Worm (Caenorhabditis elegans): ENCODE measurements around the gene inx-11.

Gene inx-11

DNA sequence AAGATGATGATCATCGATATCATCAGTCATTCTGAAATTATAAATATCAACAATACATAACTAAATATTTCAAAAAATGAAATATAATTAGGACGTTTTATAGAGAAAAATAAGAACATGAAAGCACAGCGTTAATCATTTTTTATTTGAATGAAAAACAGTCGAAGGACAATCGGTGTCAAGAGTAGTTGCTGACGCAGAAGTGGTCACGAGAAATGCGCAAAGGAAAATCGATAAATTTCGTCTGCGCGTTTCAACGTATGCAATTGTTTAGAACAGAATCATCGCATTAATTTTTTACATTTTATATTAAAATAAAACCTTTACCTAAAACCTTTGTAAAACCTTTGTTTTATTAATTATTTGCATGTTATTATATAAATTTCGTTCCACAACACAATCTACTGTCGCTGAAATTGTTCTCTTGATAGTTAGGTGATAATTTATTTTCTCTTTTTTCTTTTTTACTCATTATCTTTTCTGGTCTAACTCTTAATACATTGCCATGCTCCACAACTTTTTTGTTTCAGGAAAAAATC, 10.8 kb downstream of the inx-11 start, which contains the start of the genes W04D2.4 and rbm-25 (continued):
- TF ChIP-seq ceh-88 (GFP tag; IDR thresholded peaks at IDR 0.05) (0 out of 2 replicates have a peak, but pooled peaks have one; percentile 23), lin-13 (GFP tag; optimal IDR thresholded peaks at IDR 0.05) (peak; percentile 74), isw-1 (GFP tag; IDR thresholded peaks at IDR 0.05) (peak; percentile 65), lin-39 (tag; optimal IDR thresholded peaks at IDR 0.05) (peak; percentile 81), nhr-84 (tag; optimal IDR thresholded peaks at IDR 0.05) (no peak), ceh-82 (tag; optimal IDR thresholded peaks at IDR 0.05) (peak; percentile 63 to 77 (median 77)), C04F5.9 (tag; optimal IDR thresholded peaks at IDR 0.05) (peak; percentile 41), rnt-1 (tag; optimal IDR thresholded peaks at IDR 0.05) (peak; percentile 87), aly-2 (tag; optimal IDR thresholded peaks at IDR 0.05) (peak; percentile 25), nhr-28 (tag; optimal IDR thresholded peaks at IDR 0.05) (no peak), unc-86 (tag; optimal IDR thresholded peaks at IDR 0.05) (peak; percentile 85), ets-5 (GFP tag; IDR thresholded peaks at IDR 0.05) (no peak), egl-27 (tag; optimal IDR thresholded peaks at IDR 0.05) (no peak), F16B12.6 (tag; optimal IDR thresholded peaks at IDR 0.05) (peak; percentile 32), ceh-90 (tag; optimal IDR thresholded peaks at IDR 0.05) (no peak), nhr-76 (tag; optimal IDR thresholded peaks at IDR 0.05) (no peak), nhr-47 (tag; optimal IDR thresholded peaks at IDR 0.05) (peak; percentile 92), nhr-90 (tag; optimal IDR thresholded peaks at IDR 0.05; ENCODE audit: poor library complexity) (peak; percentile 86), jun-1 (tag; optimal IDR thresholded peaks at IDR 0.05) (peak; percentile 70), tbx-2 (tag; optimal IDR thresholded peaks at IDR 0.05) (peak; percentile 87), fkh-8 (tag; optimal IDR thresholded peaks at IDR 0.05) (peak; percentile 39), snu-23 (GFP tag; optimal IDR thresholded peaks at IDR 0.05) (peak; percentile 90), lin-35 (GFP tag; optimal IDR thresholded peaks at IDR 0.05) (peak; percentile 76 to 85), xbp-1 (tag; optimal IDR thresholded peaks at IDR 0.05) (peak; percentile 85), hpl-2 (GFP tag; optimal IDR thresholded peaks at IDR 0.05) (no peak), sup-37 (GFP tag; optimal IDR thresholded peaks at IDR 0.05) (no peak), C16A3.4 (tag; optimal IDR thresholded peaks at IDR 0.05) (peak; percentile 76), nhr-237 (tag; optimal IDR thresholded peaks at IDR 0.05) (peak; percentile 28), ztf-4 (tag; optimal IDR thresholded peaks at IDR 0.05) (peak; percentile 57), ceh-8 (GFP tag; optimal IDR thresholded peaks at IDR 0.05) (peak; percentile 32), ces-1 (GFP tag; optimal IDR thresholded peaks at IDR 0.05) (no peak), ztf-11 (tag; optimal IDR thresholded peaks at IDR 0.05) (peak in 1 of 2 experiments; percentile 40), hlh-17 (GFP tag; optimal IDR thresholded peaks at IDR 0.05; ENCODE audit: borderline replicate concordance) (no peak), unc-62 (GFP tag; optimal IDR thresholded peaks at IDR 0.05) (no peak), irx-1 (tag; optimal IDR thresholded peaks at IDR 0.05) (peak; percentile 82), mdl-1 (tag; optimal IDR thresholded peaks at IDR 0.05) (peak in 1 of 2 experiments; percentile 69), sox-4 (tag; optimal IDR thresholded peaks at IDR 0.05) (peak; percentile 78), alr-1 (tag; optimal IDR thresholded peaks at IDR 0.05; ENCODE audit: borderline replicate concordance) (no peak), dsc-1 (tag; optimal IDR thresholded peaks at IDR 0.05) (peak; percentile 91), grh-1 (GFP tag; IDR thresholded peaks at IDR 0.05) (peak; percentile 67), lsy-2 (tag; optimal IDR thresholded peaks at IDR 0.05) (peak; percentile 87 to 93), fkh-10 (GFP tag; optimal IDR thresholded peaks at IDR 0.05) (no peak), nhr-20 (tag; optimal IDR thresholded peaks at IDR 0.05) (peak; percentile 86), swsn-7 (tag; optimal IDR thresholded peaks at IDR 0.05) (peak; percentile 90), nhr-85 (tag) (peak; percentile 90), zip-4 (GFP tag; optimal IDR thresholded peaks at IDR 0.05) (peak; percentile 5), tlp-1 (tag; optimal IDR thresholded peaks at IDR 0.05) (no peak), elt-2 (tag; optimal IDR thresholded peaks at IDR 0.05) (peak; percentile 60), mab-9 (GFP tag; IDR thresholded peaks at IDR 0.05) (0 out of 2 replicates have a peak, but pooled peaks have one; percentile 25), nhr-11 (tag; optimal IDR thresholded peaks at IDR 0.05) (peak; percentile 50), lin-14 (GFP tag; optimal IDR thresholded peaks at IDR 0.05) (peak; percentile 87), mef-2 (tag; optimal IDR thresholded peaks at IDR 0.05) (no peak)

Data from whole organism, L1 larva.